Worm (Caenorhabditis elegans) whole organism, midembryonic: ENCODE results near the gene Y11D7A.19.

Experiments used
- flt-1 ChIP-seq: fragments of 200-800 bp; sonication (Bioruptor generic); IDR thresholded peaks from 2 replicates; pipeline ENCODE4 v1.3.6; 2022; ENCODE audit warnings: missing genetic modification characterization, missing compliant biosample characterization
- med-1 ChIP-seq: sonication (generic microtip); optimal IDR thresholded peaks from 2 replicates; lab custom pipeline; 2017; ENCODE audit warnings: missing genetic modification characterization, mild to moderate bottlenecking, missing compliant biosample characterization, antibody characterized with exemption, missing genetic modification reagents; ENCODE audit not compliant: insufficient read depth
- ref-1 ChIP-seq: fragments of 200-800 bp; sonication (Bioruptor generic); conservative IDR thresholded peaks from 2 replicates; pipeline ENCODE4 v1.3.6; 2022; ENCODE audit warnings: missing genetic modification reagents, missing genetic modification characterization, missing compliant biosample characterization
- tab-1 ChIP-seq: fragments of 200-800 bp; sonication (Bioruptor generic); IDR thresholded peaks from 2 replicates; pipeline ENCODE4 v1.3.6; 2022; ENCODE audit warnings: missing genetic modification characterization, missing compliant biosample characterization

DNA sequence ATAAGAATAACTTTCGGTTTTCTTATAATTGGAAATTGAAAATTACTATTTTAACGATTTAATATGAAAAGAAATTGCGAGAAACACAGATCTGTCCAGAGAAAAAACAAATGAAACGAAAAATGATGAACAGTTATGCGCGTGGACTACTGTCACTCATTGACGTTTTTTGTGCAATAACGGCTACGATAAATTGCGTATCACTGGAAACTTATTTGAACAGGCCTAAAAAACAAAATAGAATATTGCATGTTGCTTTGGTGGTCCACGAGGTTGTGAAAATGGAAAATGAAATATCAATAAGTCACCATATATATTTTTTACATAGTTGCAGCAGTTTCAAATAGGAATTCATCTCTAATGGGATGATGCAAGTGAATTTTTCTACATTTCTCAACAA, 1.9 kb downstream of the Y11D7A.19 start:
- TF ChIP-seq tab-1 (GFP tag; lab: Robert Waterston, UW) (no peak), med-1 (GFP tag; lab: Kevin White, UChicago) (no peak), ref-1 (GFP tag; lab: Robert Waterston, UW) (no peak), flt-1 (GFP tag; lab: Robert Waterston, UW) (no peak)
